Fruit fly (Drosophila melanogaster): ENCODE results near the gene Hel89B.
A peak's percentile ranks its signal among the peaks of the same experiment; 100 is the strongest.

dm6 chr3R:15993139-15993804 lies 20.2 kb downstream of the Hel89B start:
- no peak for TF ChIP-seq CG9948 (tag; optimal IDR thresholded peaks at IDR 0.05)
- peak; percentile 41 for TF ChIP-seq EcR (GFP tag; optimal IDR thresholded peaks at IDR 0.05)
- TF ChIP-seq CG8301 (tag; optimal IDR thresholded peaks at IDR 0.05) = no peak
- peak; percentile 53 for TF ChIP-seq gl (tag; optimal IDR thresholded peaks at IDR 0.05)
- TF ChIP-seq rn (GFP tag; IDR thresholded peaks at IDR 0.05) = no peak
- TF ChIP-seq CG17806 (tag; optimal IDR thresholded peaks at IDR 0.05) = no peak
- peak; percentile 69; the same call in 2 of the 3 replicates for TF ChIP-seq fd96Ca (GFP tag; IDR thresholded peaks at IDR 0.05)
- TF ChIP-seq Snoo (tag; optimal IDR thresholded peaks at IDR 0.05) = no peak
- TF ChIP-seq CG32121 (GFP tag; IDR thresholded peaks at IDR 0.05) = peak; percentile 69
- TF ChIP-seq CG13204 (GFP tag; optimal IDR thresholded peaks at IDR 0.05) = peak; percentile 83
- TF ChIP-seq CG14655 (GFP tag; optimal IDR thresholded peaks at IDR 0.05) = no peak
- peak; percentile 66; the same call in 1 of the 2 replicates for TF ChIP-seq Ets98B (GFP tag; IDR thresholded peaks at IDR 0.05)
- TF ChIP-seq D1 (tag; optimal IDR thresholded peaks at IDR 0.05) = peak; percentile 76
- peak; percentile 27 for TF ChIP-seq CG15710 (tag; optimal IDR thresholded peaks at IDR 0.05)

Data from whole organism, pupa.